Fruit fly (Drosophila melanogaster) whole organism, embryonic: ENCODE measurements around the gene CG14742.

Source experiments
- CG10147 ChIP-seq: fragments of 200-800 bp; sonication (Bioruptor generic); optimal IDR thresholded peaks from 2 replicates; lab custom pipeline; 2019; ENCODE audit warnings: missing biosample characterization, mild to moderate bottlenecking, missing genetic modification characterization, moderate library complexity
- CG11504 ChIP-seq: fragments of 200-800 bp; sonication (Bioruptor generic); optimal IDR thresholded peaks from 3 replicates; lab custom pipeline; 2019; ENCODE audit warnings: missing biosample characterization, mild to moderate bottlenecking, missing genetic modification characterization, moderate library complexity
- CG13287 ChIP-seq: fragments of 200-800 bp; sonication (Bioruptor generic); IDR thresholded peaks from 2 replicates; pipeline ENCODE4 v1.3.6; 2022; ENCODE audit warnings: missing biosample characterization, missing genetic modification characterization; ENCODE audit not compliant: partially characterized antibody
- CG13775 ChIP-seq: fragments of 200-800 bp; sonication (Bioruptor generic); optimal IDR thresholded peaks from 3 replicates; lab custom pipeline; 2017; ENCODE audit warnings: missing biosample characterization, mild to moderate bottlenecking, missing genetic modification characterization
- CG1647 ChIP-seq: fragments of 200-800 bp; sonication (Bioruptor generic); optimal IDR thresholded peaks from 3 replicates; lab custom pipeline; 2016; ENCODE audit warnings: missing biosample characterization, missing genetic modification characterization
- CG16813 ChIP-seq: fragments of 200-800 bp; sonication (Bioruptor generic); IDR thresholded peaks from 3 replicates; pipeline ENCODE4 v1.3.6; 2022; ENCODE audit warnings: missing biosample characterization, missing genetic modification characterization; ENCODE audit not compliant: partially characterized antibody
- CG2199 ChIP-seq: fragments of 200-800 bp; sonication (Bioruptor generic); IDR thresholded peaks from 3 replicates; pipeline ENCODE4 v1.3.6; 2022; ENCODE audit warnings: missing biosample characterization, missing genetic modification characterization
- CG32532 ChIP-seq: fragments of 200-800 bp; sonication (Bioruptor generic); IDR thresholded peaks from 2 replicates; pipeline ENCODE4 v1.3.6; 2022; ENCODE audit warnings: missing biosample characterization, missing genetic modification characterization
- CG43689 ChIP-seq: fragments of 200-800 bp; sonication (Bioruptor generic); IDR thresholded peaks from 2 replicates; pipeline ENCODE4 v1.3.6; 2022; ENCODE audit warnings: missing biosample characterization, missing genetic modification characterization
- CG6272 ChIP-seq: fragments of 200-800 bp; sonication (Bioruptor generic); IDR thresholded peaks from 2 replicates; pipeline ENCODE4 v1.3.6; 2022; ENCODE audit warnings: missing biosample characterization, missing genetic modification characterization
- CG9215 ChIP-seq: fragments of 200-800 bp; sonication (Bioruptor generic); IDR thresholded peaks from 2 replicates; pipeline ENCODE4 v1.3.6; 2022; ENCODE audit warnings: missing biosample characterization, missing genetic modification characterization
- CG9932 ChIP-seq: fragments of 200-800 bp; sonication (Bioruptor generic); IDR thresholded peaks from 2 replicates; pipeline ENCODE4 v1.3.6; 2022; ENCODE audit warnings: missing biosample characterization, missing genetic modification characterization
- CTCF ChIP-seq: fragments of 200-800 bp; sonication (Bioruptor generic); optimal IDR thresholded peaks from 2 replicates; lab custom pipeline; 2017; ENCODE audit warnings: missing biosample characterization, mild to moderate bottlenecking, missing genetic modification characterization, moderate library complexity
- CkIIα-i1 ChIP-seq: fragments of 200-800 bp; sonication (Bioruptor generic); IDR thresholded peaks from 2 replicates; pipeline ENCODE4 v1.3.6; 2022; ENCODE audit warnings: missing biosample characterization, missing genetic modification characterization
- Dfd ChIP-seq, 2 experiments: fragments of >200 bp; optimal IDR thresholded peaks; 2 replicates each; lab custom pipeline; 2017; ENCODE audit warnings: missing biosample characterization in 2 of 2, missing genetic modification characterization in 2 of 2
- Dip3 ChIP-seq: fragments of 200-800 bp; sonication (Bioruptor generic); optimal IDR thresholded peaks from 3 replicates; lab custom pipeline; 2016; ENCODE audit warnings: missing biosample characterization, missing genetic modification characterization
- Dp ChIP-seq: fragments of 200-800 bp; sonication (Bioruptor generic); optimal IDR thresholded peaks from 2 replicates; lab custom pipeline; 2018; ENCODE audit warnings: missing biosample characterization, mild to moderate bottlenecking, missing genetic modification characterization, moderate library complexity
- E2f2 ChIP-seq: fragments of 200-800 bp; sonication (Bioruptor generic); IDR thresholded peaks from 2 replicates; pipeline ENCODE4 v1.3.6; 2022; ENCODE audit warnings: missing biosample characterization, missing genetic modification characterization
- Ets97D ChIP-seq: fragments of 200-800 bp; sonication (Bioruptor generic); optimal IDR thresholded peaks from 3 replicates; lab custom pipeline; 2016; ENCODE audit warnings: missing biosample characterization, missing genetic modification characterization
- Med ChIP-seq: fragments of 200-800 bp; sonication (Bioruptor generic); peaks from one replicate; lab custom pipeline; 2016; ENCODE audit warnings: missing biosample characterization, missing genetic modification characterization, mild to moderate bottlenecking, inconsistent platforms, moderate library complexity
- NFAT ChIP-seq: fragments of 200-800 bp; sonication (Bioruptor generic); IDR thresholded peaks from 2 replicates; pipeline ENCODE4 v1.3.6; 2022; ENCODE audit warnings: missing biosample characterization, missing genetic modification characterization
- Ptx1 ChIP-seq: fragments of 200-800 bp; sonication (Bioruptor generic); IDR thresholded peaks from 2 replicates; pipeline ENCODE4 v1.3.6; 2022; ENCODE audit warnings: missing biosample characterization, missing genetic modification characterization
- Taf1 ChIP-seq: fragments of 200-800 bp; sonication (Bioruptor generic); IDR thresholded peaks from 2 replicates; pipeline ENCODE4 v1.3.6; 2022; ENCODE audit warnings: missing biosample characterization, missing genetic modification characterization
- Xbp1 ChIP-seq: fragments of 200-800 bp; sonication (Bioruptor generic); optimal IDR thresholded peaks from 3 replicates; lab custom pipeline; 2016; ENCODE audit warnings: missing biosample characterization, mild to moderate bottlenecking, missing genetic modification characterization
- abd-A ChIP-seq: fragments of 200-800 bp; sonication (Bioruptor generic); optimal IDR thresholded peaks from 3 replicates; lab custom pipeline; 2019; ENCODE audit warnings: missing biosample characterization, mild to moderate bottlenecking, missing genetic modification characterization, moderate library complexity
- amos ChIP-seq: fragments of 200-800 bp; sonication (Bioruptor generic); IDR thresholded peaks from 2 replicates; pipeline ENCODE4 v1.3.6; 2022; ENCODE audit warnings: missing biosample characterization, missing genetic modification characterization; ENCODE audit not compliant: partially characterized antibody
- ase ChIP-seq: fragments of 200-800 bp; sonication (Bioruptor generic); IDR thresholded peaks from 3 replicates; pipeline ENCODE4 v1.3.6; 2022; ENCODE audit warnings: missing biosample characterization, missing genetic modification characterization
- cad ChIP-seq: fragments of >200 bp; optimal IDR thresholded peaks from 2 replicates; lab custom pipeline; 2017; ENCODE audit warnings: missing biosample characterization, missing genetic modification characterization
- chif ChIP-seq, 2 experiments: fragments of 200-800 bp; sonication (Bioruptor generic); optimal IDR thresholded peaks; 3 replicates each; lab custom pipeline; 2016; ENCODE audit warnings: missing biosample characterization in 2 of 2, missing genetic modification characterization in 2 of 2
- chm ChIP-seq: fragments of 200-800 bp; sonication (Bioruptor generic); IDR thresholded peaks from 2 replicates; pipeline ENCODE4 v1.3.6; 2022; ENCODE audit warnings: missing biosample characterization, missing genetic modification characterization
- dati ChIP-seq: fragments of 200-800 bp; sonication (Bioruptor generic); IDR thresholded peaks from 2 replicates; pipeline ENCODE4 v1.3.6; 2022; ENCODE audit warnings: missing biosample characterization, missing genetic modification characterization
- gce ChIP-seq: fragments of 200-800 bp; sonication (Bioruptor generic); IDR thresholded peaks from 3 replicates; pipeline ENCODE4 v1.3.6; 2022; ENCODE audit warnings: missing biosample characterization, missing genetic modification characterization
- ham ChIP-seq: fragments of 200-800 bp; sonication (Bioruptor generic); IDR thresholded peaks from 2 replicates; pipeline ENCODE4 v1.3.6; 2022; ENCODE audit warnings: missing biosample characterization, missing genetic modification characterization
- hth ChIP-seq: fragments of >200 bp; optimal IDR thresholded peaks from 2 replicates; lab custom pipeline; 2017; ENCODE audit warnings: inconsistent platforms
- knrl ChIP-seq: fragments of 200-800 bp; sonication (Bioruptor generic); IDR thresholded peaks from 3 replicates; pipeline ENCODE4 v1.3.6; 2022; ENCODE audit warnings: missing biosample characterization, missing genetic modification characterization; ENCODE audit not compliant: partially characterized antibody
- pan ChIP-seq, 4 experiments: fragments of >200 bp in 3 of 4; fragments of 200-800 bp in 1 of 4; sonication (Bioruptor generic) in 1 of 4; optimal IDR thresholded peaks in 3 of 4; IDR thresholded peaks in 1 of 4; 2 replicates each; pipeline versions ENCODE4 v1.3.6 to Lab custom; 2017 to 2022; ENCODE audit warnings: missing biosample characterization in 2 of 4, missing genetic modification characterization in 2 of 4, mixed read lengths in 1 of 4
- sob ChIP-seq: fragments of 200-800 bp; sonication (Bioruptor generic); IDR thresholded peaks from 2 replicates; pipeline ENCODE4 v1.3.6; 2022; ENCODE audit warnings: missing biosample characterization, missing genetic modification characterization
- yki ChIP-seq: fragments of >200 bp; optimal IDR thresholded peaks from 3 replicates; lab custom pipeline; 2018

Gene CG14742

DNA sequence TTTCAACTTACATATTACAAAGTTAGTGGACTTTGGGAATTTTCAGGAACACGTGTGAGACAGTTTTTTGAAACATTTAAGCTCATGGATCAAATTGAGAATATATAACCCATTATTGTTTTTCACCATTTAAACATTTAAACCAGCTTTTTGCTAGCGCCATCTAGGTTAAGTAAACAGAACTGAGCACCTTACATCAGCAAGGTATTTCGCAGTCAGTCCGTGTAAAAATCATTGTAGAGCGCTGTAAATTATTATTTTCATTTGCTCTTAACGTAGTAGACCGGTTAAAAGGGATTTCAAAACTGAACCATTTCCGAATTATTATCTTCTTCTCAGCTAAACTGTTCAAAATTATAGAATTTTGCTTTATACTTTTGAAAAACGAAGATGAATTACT is 7.8 kb downstream of the CG14742 start, which contains the start of gene Rsbp15 (continued):
- TF ChIP-seq knrl (GFP tag; lab: Robert Waterston, UW) = peak; percentile 51; the same call in 2 of the 3 replicates
- TF ChIP-seq chm (GFP tag; lab: Robert Waterston, UW) = 0 out of 2 replicates have a peak, but pooled peaks have one; percentile 13
- TF ChIP-seq Taf1 (GFP tag; lab: Robert Waterston, UW) = no peak
- peak; percentile 4 for TF ChIP-seq Xbp1 (GFP tag; lab: Kevin White, UChicago)
- peak; percentile 98 for TF ChIP-seq CTCF (GFP tag; lab: Kevin White, UChicago)
- TF ChIP-seq CG6272 (GFP tag; lab: Robert Waterston, UW) = peak; percentile 33; the same call in 1 of the 2 replicates
- TF ChIP-seq CG9932 (GFP tag; lab: Robert Waterston, UW) = peak; percentile 47
- peak; percentile 35; the same call in 1 of the 2 replicates for TF ChIP-seq Ptx1 (GFP tag; lab: Robert Waterston, UW)
- TF ChIP-seq sob (GFP tag; lab: Robert Waterston, UW) = 0 out of 2 replicates have a peak, but pooled peaks have one; percentile 16
- TF ChIP-seq chif (GFP tag; optimal IDR thresholded peaks at IDR 0.05; lab: Kevin White, UChicago) = peak in 1 of 2 experiments; percentile 15
- peak; percentile 43; the same call in 1 of the 2 replicates for TF ChIP-seq NFAT
- peak; percentile 41; the same call in 1 of the 3 replicates for TF ChIP-seq ase
- TF ChIP-seq dati (GFP tag; lab: Robert Waterston, UW) = no peak
- TF ChIP-seq CG13287 (GFP tag; lab: Robert Waterston, UW) = peak; percentile 7; the same call in 1 of the 2 replicates
- peak; percentile 69 for TF ChIP-seq amos (GFP tag; lab: Robert Waterston, UW)
- TF ChIP-seq Ets97D (GFP tag; lab: Kevin White, UChicago) = peak; percentile 1
- peak; percentile 6; the same call in 1 of the 2 replicates for TF ChIP-seq CG32532 (GFP tag; lab: Robert Waterston, UW)
- no peak for TF ChIP-seq CkIIα-i1 (GFP tag; lab: Robert Waterston, UW)
- TF ChIP-seq E2f2 (GFP tag; lab: Robert Waterston, UW) = peak; percentile 39; the same call in 1 of the 2 replicates
- TF ChIP-seq CG16813 (GFP tag; lab: Robert Waterston, UW) = peak; percentile 47; the same call in 2 of the 3 replicates

DNA sequence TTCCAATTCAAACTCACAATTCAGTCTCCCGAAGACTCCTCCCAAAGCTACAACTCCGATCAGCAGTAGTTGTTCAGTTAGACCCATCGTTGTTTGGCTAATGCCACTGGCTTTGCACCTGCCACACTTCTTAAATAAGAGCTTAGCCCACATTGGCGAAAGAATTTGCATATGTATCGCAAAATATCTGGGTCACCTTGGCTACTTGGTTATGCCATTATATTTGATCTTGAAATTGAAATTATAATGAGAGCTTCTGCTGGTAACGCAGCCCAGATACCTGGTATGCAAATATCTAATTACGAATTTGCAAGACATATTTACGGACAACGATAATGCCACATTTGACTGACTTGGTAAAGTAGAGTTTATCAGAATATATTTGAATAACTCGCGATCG is 10.6 kb downstream of the CG14742 start, which contains the start of gene CG17404:
Gene CG17404, minus strand, starts transcription at position 101 of the 400 bp plus-strand sequence.
- TF ChIP-seq Dip3 (GFP tag; lab: Kevin White, UChicago) = no peak
- TF ChIP-seq CG13775 (GFP tag; lab: Kevin White, UChicago) = no peak

DNA sequence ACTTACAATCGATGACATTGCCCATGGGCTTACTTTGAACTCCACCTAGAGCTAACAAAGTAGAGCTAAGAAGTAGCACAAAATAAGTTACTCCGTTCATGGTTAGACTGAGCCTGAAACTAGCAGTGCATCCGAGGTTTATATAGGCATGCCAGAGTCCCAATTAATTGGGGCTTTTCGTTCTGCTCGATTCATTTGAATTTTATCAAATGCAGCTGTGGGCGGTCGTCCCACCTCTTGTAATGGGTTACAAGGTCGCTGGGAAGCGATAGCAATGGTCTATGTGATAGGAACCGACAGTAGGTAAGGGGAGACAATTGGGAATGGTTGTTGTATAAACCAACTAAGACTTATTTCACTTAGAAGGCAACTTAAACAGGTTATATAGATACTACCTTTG is 11.9 kb downstream of the CG14742 start, which contains the start of gene CG12256:
Gene CG12256, minus strand, starts transcription at position 101 of the 400 bp plus-strand sequence.
- TF ChIP-seq pan (optimal IDR thresholded peaks at IDR 0.05; lab: Kevin White, UChicago) (no peak), pan (GFP tag; optimal IDR thresholded peaks at IDR 0.05 in 1 of 2, IDR thresholded peaks at IDR 0.05 in 1 of 2) (no peak)
- TF ChIP-seq, all 482 proteins: peak for 0

DNA sequence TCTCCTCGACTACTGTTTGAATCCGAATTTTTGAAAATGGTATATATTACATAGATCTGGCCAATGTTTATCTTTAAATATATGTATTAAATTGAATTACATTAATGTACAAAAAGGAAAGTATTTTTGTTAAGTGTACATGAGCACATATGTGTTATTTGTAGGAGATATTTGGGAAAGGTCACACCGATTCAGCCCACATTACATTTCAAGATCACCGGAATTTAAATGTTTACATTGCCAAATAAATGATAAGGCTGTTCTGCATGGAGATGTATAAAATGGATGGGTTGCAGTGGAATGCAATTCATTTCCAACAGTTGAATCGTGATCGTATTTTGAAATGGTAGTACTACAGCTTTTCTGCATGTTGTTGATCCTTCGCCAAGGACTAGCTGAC is 14.8 kb downstream of the CG14742 start, which contains the start of gene CG3916:
Gene CG3916, plus strand, starts transcription at position 301 of the 400 bp plus-strand sequence.
- TF ChIP-seq cad (GFP tag; lab: Kevin White, UChicago) (no peak), abd-A (tag; lab: Kevin White, UChicago) (no peak), CG11504 (no peak), gce (no peak), CG1647 (GFP tag; lab: Kevin White, UChicago) (no peak), hth (lab: Kevin White, UChicago) (no peak), CG10147 (GFP tag; lab: Kevin White, UChicago) (no peak), CG9215 (GFP tag; lab: Robert Waterston, UW) (no peak), CG2199 (GFP tag; lab: Robert Waterston, UW) (no peak), yki (lab: Kevin White, UChicago) (no peak)
- TF ChIP-seq, all 482 proteins: peak for 0

DNA sequence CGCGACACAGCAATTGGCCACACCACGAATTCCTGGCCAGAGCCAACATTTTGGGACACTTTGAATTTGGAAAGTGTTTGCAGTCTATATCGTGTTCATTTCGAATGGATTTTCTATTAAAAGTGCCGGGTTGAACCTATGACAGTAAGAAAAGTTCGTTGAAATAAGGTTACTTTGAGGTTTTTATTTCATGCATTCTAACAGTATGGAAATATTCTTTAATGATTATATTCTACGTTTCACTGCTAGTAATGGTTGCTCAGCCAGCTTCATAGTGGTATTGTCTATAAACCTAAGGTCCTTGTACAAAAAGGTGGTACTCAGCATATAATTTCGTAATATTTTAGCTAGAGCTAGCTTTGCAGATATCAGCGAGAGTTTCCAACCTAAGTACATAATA is 18.3 kb downstream of the CG14742 start, which contains the start of gene Pglym87:
Gene Pglym87, minus strand, starts transcription at position 101 of the 400 bp plus-strand sequence.
- no peak for TF ChIP-seq CG43689
- no peak for TF ChIP-seq ham (GFP tag; lab: Robert Waterston, UW)
- no peak for TF ChIP-seq Dfd (GFP tag; optimal IDR thresholded peaks at IDR 0.05; lab: Kevin White, UChicago)
- TF ChIP-seq Med = no peak
- no peak for TF ChIP-seq Dp (GFP tag; lab: Kevin White, UChicago)
